Worm (Caenorhabditis elegans) whole organism, late embryonic: ENCODE data around the gene fbxb-31.

Experiments
- ceh-9 ChIP-seq: sonication (generic microtip); optimal IDR thresholded peaks from 2 replicates; lab custom pipeline; 2016; ENCODE audit warnings: mild to moderate bottlenecking, missing genetic modification characterization, inconsistent platforms, missing compliant biosample characterization
- elt-2 ChIP-seq: sonication (generic microtip); optimal IDR thresholded peaks from 2 replicates; lab custom pipeline; 2016; ENCODE audit warnings: missing genetic modification reagents, missing genetic modification characterization, missing compliant biosample characterization
- fax-1 ChIP-seq: sonication (generic microtip); optimal IDR thresholded peaks from 2 replicates; lab custom pipeline; 2016; ENCODE audit warnings: missing genotype, missing genetic modification characterization, missing compliant biosample characterization

ce11 chrII:3688333-3688732, 49.2 kb upstream of the fbxb-31 start, which contains the start of gene ifas-1:
- no peak for TF ChIP-seq fax-1 (tag; lab: Kevin White, UChicago)
- no peak for TF ChIP-seq ceh-9 (tag; lab: Kevin White, UChicago)
- TF ChIP-seq elt-2 (tag; lab: Kevin White, UChicago): no peak
